Worm (Caenorhabditis elegans) whole organism, young adult: Measurements from ENCODE around the gene F18E3.13.

Experiments used
- B0035.1 ChIP-seq: sonication (generic microtip); optimal IDR thresholded peaks from 2 replicates; lab custom pipeline; 2016; ENCODE audit warnings: missing genetic modification characterization, mild to moderate bottlenecking, missing compliant biosample characterization, missing genotype, missing genetic modification reagents
- C06A6.2 ChIP-seq: fragments of 200-800 bp; sonication (Bioruptor generic); conservative IDR thresholded peaks from 2 replicates; pipeline ENCODE4 v1.3.6; 2022; ENCODE audit warnings: missing genetic modification characterization, missing compliant biosample characterization
- C17E4.6 ChIP-seq: fragments of 200-800 bp; sonication (Bioruptor generic); IDR thresholded peaks from 2 replicates; pipeline ENCODE4 v1.3.6; 2022; ENCODE audit warnings: missing genetic modification reagents, missing genetic modification characterization, missing compliant biosample characterization
- D2030.7 ChIP-seq: fragments of 200-800 bp; sonication (Bioruptor generic); IDR thresholded peaks from 2 replicates; pipeline ENCODE4 v1.3.6; 2022; ENCODE audit warnings: missing genetic modification reagents, missing genetic modification characterization, missing compliant biosample characterization
- F22D6.2 ChIP-seq: sonication (generic microtip); optimal IDR thresholded peaks from 2 replicates; lab custom pipeline; 2016; ENCODE audit warnings: mild to moderate bottlenecking, missing genetic modification characterization, missing compliant biosample characterization
- F57A8.1 ChIP-seq: fragments of 200-800 bp; sonication (Bioruptor generic); optimal IDR thresholded peaks from 2 replicates; lab custom pipeline; 2018; ENCODE audit warnings: mild to moderate bottlenecking, missing genetic modification characterization, moderate library complexity, missing compliant biosample characterization
- F57C9.4 ChIP-seq: sonication (generic microtip); optimal IDR thresholded peaks from 2 replicates; lab custom pipeline; 2017; ENCODE audit warnings: mild to moderate bottlenecking, missing genetic modification characterization, missing compliant biosample characterization
- K11D2.4 ChIP-seq: fragments of 200-800 bp; sonication (Bioruptor generic); IDR thresholded peaks from 2 replicates; pipeline ENCODE4 v1.3.6; 2022; ENCODE audit warnings: missing genetic modification reagents, missing genetic modification characterization, missing compliant biosample characterization
- T07F8.4 ChIP-seq: sonication (generic microtip); optimal IDR thresholded peaks from 2 replicates; lab custom pipeline; 2016; ENCODE audit warnings: mild to moderate bottlenecking, missing genetic modification characterization, moderate library complexity, missing compliant biosample characterization
- T26A5.8 ChIP-seq: sonication (generic microtip); optimal IDR thresholded peaks from 2 replicates; lab custom pipeline; 2016; ENCODE audit warnings: missing genetic modification characterization, missing compliant biosample characterization
- Y53G8AR.9 ChIP-seq: fragments of 200-800 bp; sonication (Bioruptor generic); conservative IDR thresholded peaks from 2 replicates; pipeline ENCODE4 v1.3.6; 2022; ENCODE audit warnings: missing genetic modification reagents, missing genetic modification characterization, missing compliant biosample characterization
- Y67H2A.10 ChIP-seq: fragments of 200-800 bp; sonication (Bioruptor generic); conservative IDR thresholded peaks from 2 replicates; pipeline ENCODE4 v1.3.6; 2022; ENCODE audit warnings: missing genetic modification reagents, missing genetic modification characterization, missing compliant biosample characterization
- ZK185.1 ChIP-seq: sonication (generic microtip); optimal IDR thresholded peaks from 2 replicates; lab custom pipeline; 2016; ENCODE audit warnings: mild to moderate bottlenecking, missing genetic modification characterization, missing compliant biosample characterization; ENCODE audit not compliant: poor library complexity, severe bottlenecking
- ama-1 ChIP-seq, 3 experiments: fragments of 150-350 bp in 1 of 3; sonication (generic microtip) in 2 of 3; optimal IDR thresholded peaks; 2 replicates each; lab custom pipeline; 2014 to 2018; ENCODE audit warnings: missing biosample characterization in 2 of 3, missing genetic modification characterization in 2 of 3, missing genetic modification reagents in 2 of 3
- atf-7 ChIP-seq: sonication (generic microtip); optimal IDR thresholded peaks from 2 replicates; lab custom pipeline; 2017; ENCODE audit warnings: mild to moderate bottlenecking, missing genetic modification characterization, missing compliant biosample characterization
- attf-6 ChIP-seq: fragments of 200-800 bp; sonication (Bioruptor generic); IDR thresholded peaks from 2 replicates; pipeline ENCODE4 v1.3.6; 2022; ENCODE audit warnings: missing genetic modification reagents, missing genetic modification characterization, missing compliant biosample characterization
- cebp-2 ChIP-seq: fragments of 200-800 bp; sonication (Bioruptor generic); IDR thresholded peaks from 2 replicates; pipeline ENCODE4 v1.3.6; 2022; ENCODE audit warnings: missing genetic modification characterization, missing compliant biosample characterization
- ceh-100 ChIP-seq: fragments of 200-800 bp; sonication (Bioruptor generic); IDR thresholded peaks from 2 replicates; pipeline ENCODE4 v1.3.6; 2022; ENCODE audit warnings: missing genetic modification reagents, missing genetic modification characterization, missing compliant biosample characterization
- ceh-27 ChIP-seq: fragments of 200-800 bp; sonication (Bioruptor generic); optimal IDR thresholded peaks from 2 replicates; lab custom pipeline; 2018; ENCODE audit warnings: mild to moderate bottlenecking, missing genetic modification characterization, moderate library complexity, missing compliant biosample characterization
- ceh-91 ChIP-seq: fragments of 200-800 bp; sonication (Bioruptor generic); IDR thresholded peaks from 2 replicates; pipeline ENCODE4 v1.3.6; 2022; ENCODE audit warnings: missing genetic modification reagents, missing genetic modification characterization, missing compliant biosample characterization
- chd-7 ChIP-seq: sonication (generic microtip); optimal IDR thresholded peaks from 2 replicates; lab custom pipeline; 2016; ENCODE audit warnings: mild to moderate bottlenecking, missing genetic modification characterization, moderate library complexity, missing compliant biosample characterization
- dpff-1 ChIP-seq: sonication (generic microtip); optimal IDR thresholded peaks from 2 replicates; lab custom pipeline; 2017; ENCODE audit warnings: mild to moderate bottlenecking, missing genetic modification characterization, missing compliant biosample characterization
- dpl-1 ChIP-seq: fragments of 150-350 bp; optimal IDR thresholded peaks from 2 replicates; lab custom pipeline; 2014; ENCODE audit warnings: missing biosample characterization, missing genetic modification reagents, missing genetic modification characterization
- egrh-3 ChIP-seq: fragments of 200-800 bp; sonication (Bioruptor generic); IDR thresholded peaks from 2 replicates; pipeline ENCODE4 v1.3.6; 2022; ENCODE audit warnings: missing genetic modification reagents, missing genetic modification characterization, missing compliant biosample characterization
- gei-17 ChIP-seq: fragments of 200-800 bp; sonication (Bioruptor generic); optimal IDR thresholded peaks from 2 replicates; lab custom pipeline; 2018; ENCODE audit warnings: mild to moderate bottlenecking, missing genetic modification characterization, missing compliant biosample characterization
- hlh-26 ChIP-seq: fragments of 200-800 bp; sonication (Bioruptor generic); conservative IDR thresholded peaks from 2 replicates; pipeline ENCODE4 v1.3.6; 2022; ENCODE audit warnings: missing genetic modification reagents, missing genetic modification characterization, missing compliant biosample characterization
- lag-1 ChIP-seq: fragments of 200-800 bp; sonication (Bioruptor generic); IDR thresholded peaks from 2 replicates; pipeline ENCODE4 v1.3.6; 2022; ENCODE audit warnings: missing genetic modification reagents, missing genetic modification characterization, missing compliant biosample characterization
- let-607 ChIP-seq, 2 experiments: fragments of 200-800 bp in 1 of 2; sonication (Bioruptor generic) in 1 of 2; sonication (generic microtip) in 1 of 2; optimal IDR thresholded peaks; 2 replicates each; lab custom pipeline; 2016 to 2018; ENCODE audit warnings: mild to moderate bottlenecking in 2 of 2, missing compliant biosample characterization in 2 of 2, missing genetic modification characterization in 2 of 2, moderate library complexity in 2 of 2, missing genotype in 1 of 2
- lin-26 ChIP-seq: fragments of 200-800 bp; sonication (Bioruptor generic); IDR thresholded peaks from 2 replicates; pipeline ENCODE4 v1.3.6; 2022; ENCODE audit warnings: missing genetic modification reagents, missing genetic modification characterization, missing compliant biosample characterization
- lin-40 ChIP-seq: sonication (generic microtip); optimal IDR thresholded peaks from 2 replicates; lab custom pipeline; 2016; ENCODE audit warnings: missing genetic modification characterization, mild to moderate bottlenecking, missing compliant biosample characterization, missing genotype, missing genetic modification reagents
- lin-54 ChIP-seq: fragments of 200-800 bp; sonication (Bioruptor generic); optimal IDR thresholded peaks from 2 replicates; lab custom pipeline; 2018; ENCODE audit warnings: mild to moderate bottlenecking, missing genetic modification characterization, missing compliant biosample characterization
- lsy-27 ChIP-seq: sonication (generic microtip); optimal IDR thresholded peaks from 2 replicates; lab custom pipeline; 2017; ENCODE audit warnings: missing genetic modification characterization, mild to moderate bottlenecking, missing compliant biosample characterization, antibody characterized with exemption, missing genotype, borderline replicate concordance; ENCODE audit not compliant: insufficient read depth
- madf-3 ChIP-seq: fragments of 200-800 bp; sonication (Bioruptor generic); IDR thresholded peaks from 2 replicates; pipeline ENCODE4 v1.3.6; 2022; ENCODE audit warnings: missing genetic modification reagents, missing genetic modification characterization, missing compliant biosample characterization
- madf-8 ChIP-seq: fragments of 200-800 bp; sonication (Bioruptor generic); conservative IDR thresholded peaks from 2 replicates; pipeline ENCODE4 v1.3.6; 2022; ENCODE audit warnings: missing genetic modification reagents, missing genetic modification characterization, missing compliant biosample characterization
- mcd-1 ChIP-seq: fragments of 200-800 bp; sonication (Bioruptor generic); IDR thresholded peaks from 2 replicates; pipeline ENCODE4 v1.3.6; 2022; ENCODE audit warnings: missing genetic modification reagents, missing genetic modification characterization, missing compliant biosample characterization
- mes-4 ChIP-seq: sonication (generic microtip); optimal IDR thresholded peaks from 2 replicates; lab custom pipeline; 2016; ENCODE audit warnings: missing genotype, missing genetic modification characterization, missing compliant biosample characterization
- mxl-1 ChIP-seq: sonication (generic microtip); optimal IDR thresholded peaks from 2 replicates; lab custom pipeline; 2016; ENCODE audit warnings: missing genetic modification characterization, missing compliant biosample characterization
- nfyb-1 ChIP-seq: fragments of 200-800 bp; sonication (Bioruptor generic); IDR thresholded peaks from 2 replicates; pipeline ENCODE4 v1.3.6; 2022; ENCODE audit warnings: missing genetic modification reagents, missing genetic modification characterization, missing compliant biosample characterization
- nhr-120 ChIP-seq: fragments of 200-800 bp; sonication (Bioruptor generic); IDR thresholded peaks from 2 replicates; pipeline ENCODE4 v1.3.6; 2022; ENCODE audit warnings: missing genetic modification characterization, missing compliant biosample characterization
- rpc-1 ChIP-seq, 2 experiments: fragments of 150-350 bp in 1 of 2; sonication (generic microtip) in 1 of 2; optimal IDR thresholded peaks; 2 replicates each; lab custom pipeline; 2014 to 2018; ENCODE audit warnings: missing biosample characterization in 1 of 2, missing genetic modification characterization in 1 of 2, missing genetic modification reagents in 1 of 2, missing genotype in 1 of 2
- sdz-38 ChIP-seq: sonication (generic microtip); optimal IDR thresholded peaks from 2 replicates; lab custom pipeline; 2016; ENCODE audit warnings: missing genotype, missing genetic modification characterization, missing compliant biosample characterization
- snpc-1.3 ChIP-seq: sonication (generic microtip); optimal IDR thresholded peaks from 2 replicates; lab custom pipeline; 2017; ENCODE audit warnings: missing genetic modification characterization, mild to moderate bottlenecking, missing compliant biosample characterization, antibody characterized with exemption, moderate library complexity, missing genotype, missing genetic modification reagents; ENCODE audit not compliant: insufficient read depth
- somi-1 ChIP-seq: fragments of 200-800 bp; sonication (Bioruptor generic); optimal IDR thresholded peaks from 2 replicates; lab custom pipeline; 2018; ENCODE audit warnings: mild to moderate bottlenecking, missing genetic modification characterization, missing compliant biosample characterization
- sptf-2 ChIP-seq: fragments of 200-800 bp; sonication (Bioruptor generic); optimal IDR thresholded peaks from 2 replicates; lab custom pipeline; 2018; ENCODE audit warnings: mild to moderate bottlenecking, missing genetic modification characterization, missing compliant biosample characterization
- unc-62 ChIP-seq: fragments of 150-350 bp; optimal IDR thresholded peaks from 2 replicates; lab custom pipeline; 2014; ENCODE audit warnings: missing biosample characterization, missing genetic modification reagents, missing genetic modification characterization
- ztf-26 ChIP-seq: sonication (generic microtip); optimal IDR thresholded peaks from 2 replicates; lab custom pipeline; 2017; ENCODE audit warnings: missing genetic modification characterization, missing compliant biosample characterization
- ztf-3 ChIP-seq: fragments of 200-800 bp; sonication (Bioruptor generic); optimal IDR thresholded peaks from 2 replicates; lab custom pipeline; 2018; ENCODE audit warnings: mild to moderate bottlenecking, missing genetic modification characterization, missing compliant biosample characterization

F18E3.13 gene

ce11 chrV:7415780-7416428 is at the start of gene F18E3.13:
F18E3.13 (plus strand) TSS chrV:7416164.
- TF ChIP-seq sdz-38 (tag; lab: Kevin White, UChicago) (no peak), egrh-3 (no peak), F57C9.4 (no peak), mcd-1 (no peak), Y53G8AR.9 (GFP tag; lab: Robert Waterston, UW) (0 out of 2 replicates have a peak, but pooled peaks have one; percentile 33), Y67H2A.10 (GFP tag; lab: Robert Waterston, UW) (no peak), K11D2.4 (0 out of 2 replicates have a peak, but pooled peaks have one; percentile 13), mxl-1 (no peak), ceh-100 (GFP tag; lab: Robert Waterston, UW) (no peak), gei-17 (GFP tag; lab: Kevin White, UChicago) (no peak), let-607 (tag; optimal IDR thresholded peaks at IDR 0.05; lab: Kevin White, UChicago) (no peak), ztf-26 (tag; lab: Kevin White, UChicago) (peak; percentile 79), D2030.7 (GFP tag; lab: Robert Waterston, UW) (no peak), F22D6.2 (tag; lab: Kevin White, UChicago) (peak; percentile 21), ceh-91 (GFP tag; lab: Robert Waterston, UW) (no peak), C17E4.6 (GFP tag; lab: Robert Waterston, UW) (no peak), ZK185.1 (tag; lab: Kevin White, UChicago) (peak; percentile 43), dpl-1 (GFP tag; lab: Kevin White, UChicago) (no peak), madf-3 (GFP tag; lab: Robert Waterston, UW) (no peak), somi-1 (GFP tag; lab: Kevin White, UChicago) (peak; percentile 76), hlh-26 (no peak), ama-1 (optimal IDR thresholded peaks at IDR 0.05; lab: Kevin White, UChicago) (peak; percentile 96), ama-1 (GFP tag; optimal IDR thresholded peaks at IDR 0.05; lab: Kevin White, UChicago) (no peak), chd-7 (tag; lab: Kevin White, UChicago) (peak; percentile 7), lin-26 (0 out of 2 replicates have a peak, but pooled peaks have one; percentile 27), unc-62 (GFP tag; lab: Kevin White, UChicago) (no peak), lag-1 (GFP tag; lab: Robert Waterston, UW) (no peak), C06A6.2 (GFP tag; lab: Robert Waterston, UW) (peak; percentile 34; the same call in 1 of the 2 replicates), nfyb-1 (GFP tag; lab: Robert Waterston, UW) (peak; percentile 74), lin-40 (tag; lab: Kevin White, UChicago) (peak; percentile 35), atf-7 (tag; lab: Kevin White, UChicago) (peak; percentile 69), T07F8.4 (tag; lab: Kevin White, UChicago) (no peak), madf-8 (GFP tag; lab: Robert Waterston, UW) (no peak), B0035.1 (tag; lab: Kevin White, UChicago) (no peak), lsy-27 (no peak)

ce11 chrV:7369578-7369977 is 46.4 kb upstream of the F18E3.13 start, which contains the start of gene srj-14:
srj-14 (plus strand) TSS chrV:7369708.
- TF ChIP-seq T26A5.8 (tag; lab: Kevin White, UChicago) (no peak), snpc-1.3 (tag; lab: Kevin White, UChicago) (no peak), lin-54 (GFP tag; lab: Kevin White, UChicago) (no peak), mes-4 (tag; lab: Kevin White, UChicago) (no peak), sdz-38 (tag; lab: Kevin White, UChicago) (no peak), cebp-2 (GFP tag; lab: Robert Waterston, UW) (no peak), rpc-1 (optimal IDR thresholded peaks at IDR 0.05; lab: Kevin White, UChicago) (no peak), rpc-1 (tag; optimal IDR thresholded peaks at IDR 0.05; lab: Kevin White, UChicago) (no peak), ztf-3 (no peak), dpff-1 (tag; lab: Kevin White, UChicago) (no peak), attf-6 (no peak), nhr-120 (no peak), ceh-27 (GFP tag; lab: Kevin White, UChicago) (no peak), atf-7 (tag; lab: Kevin White, UChicago) (no peak), sptf-2 (GFP tag; lab: Kevin White, UChicago) (no peak), F57A8.1 (GFP tag; lab: Kevin White, UChicago) (no peak)
